Worm (Caenorhabditis elegans) whole organism, L4/young adult: Measurements from ENCODE around the gene hrpl-1.

ENCODE experiments used
- W03F9.2 ChIP-seq: fragments of 150-350 bp; optimal IDR thresholded peaks from 2 replicates; lab custom pipeline; 2014; ENCODE audit warnings: missing biosample characterization, missing genetic modification characterization
- dao-5 ChIP-seq: sonication (generic microtip); optimal IDR thresholded peaks from 2 replicates; lab custom pipeline; 2016; ENCODE audit warnings: missing genotype, missing genetic modification characterization, moderate library complexity, missing compliant biosample characterization
- him-1 ChIP-seq: sonication (generic microtip); optimal IDR thresholded peaks from 2 replicates; lab custom pipeline; 2016; ENCODE audit warnings: missing genotype, missing genetic modification reagents, missing genetic modification characterization, missing compliant biosample characterization

DNA sequence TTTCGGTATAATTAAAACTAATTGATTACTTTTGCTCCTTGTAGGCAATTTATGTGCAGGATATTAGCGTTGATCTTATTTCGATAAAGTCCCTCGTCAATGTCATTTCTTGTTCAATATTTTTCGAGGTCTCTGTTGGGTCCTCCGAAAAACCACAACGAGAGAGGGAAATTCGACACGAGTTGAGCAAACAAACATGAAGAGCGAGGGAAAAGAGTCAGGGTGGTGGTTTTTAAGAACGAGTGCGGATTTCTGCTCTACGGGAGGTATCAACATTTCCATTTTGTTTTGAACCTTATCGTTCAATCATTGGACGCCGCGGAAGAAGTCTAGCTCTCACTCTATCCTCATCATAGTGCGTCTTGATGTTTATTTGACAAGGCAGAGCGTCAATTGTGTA, 36.2 kb downstream of the hrpl-1 start:
- TF ChIP-seq W03F9.2 (tag; lab: Kevin White, UChicago) (no peak), dao-5 (tag; lab: Kevin White, UChicago) (no peak), him-1 (tag; lab: Kevin White, UChicago) (no peak)
